Worm (Caenorhabditis elegans): ENCODE measurements around the gene B0507.1.

DNA sequence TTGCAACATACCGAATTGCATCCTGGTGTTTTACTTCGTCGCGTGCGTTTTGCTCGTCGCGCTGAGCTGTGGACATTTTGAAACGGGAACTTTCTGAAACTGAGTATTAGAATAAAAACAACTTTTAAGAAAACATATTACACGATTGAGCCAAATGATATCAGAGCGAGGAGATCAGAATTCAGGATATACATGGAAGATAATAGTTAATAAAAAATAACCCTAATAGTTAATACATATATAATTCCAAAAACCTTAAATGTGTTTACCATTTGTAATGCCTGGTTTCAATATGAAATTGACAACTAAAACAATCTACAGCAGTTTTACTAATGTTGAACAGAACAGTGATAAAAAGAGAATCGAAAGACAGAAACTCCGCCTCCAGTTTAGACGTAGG, 13.5 kb upstream of the B0507.1 start, which contains the start of gene B0507.8:
- TF ChIP-seq B0310.2 (tag; optimal IDR thresholded peaks at IDR 0.05) (no peak), hnd-1 (tag; optimal IDR thresholded peaks at IDR 0.05) (no peak), ceh-36 (tag; optimal IDR thresholded peaks at IDR 0.05) (no peak), tbx-37 (GFP tag; conservative IDR thresholded peaks at IDR 0.05) (no peak), ceh-13 (GFP tag; optimal IDR thresholded peaks at IDR 0.05) (no peak), F13C5.2 (tag; optimal IDR thresholded peaks at IDR 0.05) (no peak), tra-4 (tag; optimal IDR thresholded peaks at IDR 0.05) (no peak), ama-1 (optimal IDR thresholded peaks at IDR 0.05) (no peak)

Measured in whole organism, early embryonic.